Worm (Caenorhabditis elegans) whole organism, L4/young adult: ENCODE measurements around the gene C15H9.3.

Source experiments
- W03F9.2 ChIP-seq: fragments of 150-350 bp; optimal IDR thresholded peaks from 2 replicates; lab custom pipeline; 2014; ENCODE audit warnings: missing biosample characterization, missing genetic modification characterization
- dao-5 ChIP-seq: sonication (generic microtip); optimal IDR thresholded peaks from 2 replicates; lab custom pipeline; 2016; ENCODE audit warnings: missing genotype, missing genetic modification characterization, moderate library complexity, missing compliant biosample characterization
- him-1 ChIP-seq: sonication (generic microtip); optimal IDR thresholded peaks from 2 replicates; lab custom pipeline; 2016; ENCODE audit warnings: missing genotype, missing genetic modification reagents, missing genetic modification characterization, missing compliant biosample characterization

DNA sequence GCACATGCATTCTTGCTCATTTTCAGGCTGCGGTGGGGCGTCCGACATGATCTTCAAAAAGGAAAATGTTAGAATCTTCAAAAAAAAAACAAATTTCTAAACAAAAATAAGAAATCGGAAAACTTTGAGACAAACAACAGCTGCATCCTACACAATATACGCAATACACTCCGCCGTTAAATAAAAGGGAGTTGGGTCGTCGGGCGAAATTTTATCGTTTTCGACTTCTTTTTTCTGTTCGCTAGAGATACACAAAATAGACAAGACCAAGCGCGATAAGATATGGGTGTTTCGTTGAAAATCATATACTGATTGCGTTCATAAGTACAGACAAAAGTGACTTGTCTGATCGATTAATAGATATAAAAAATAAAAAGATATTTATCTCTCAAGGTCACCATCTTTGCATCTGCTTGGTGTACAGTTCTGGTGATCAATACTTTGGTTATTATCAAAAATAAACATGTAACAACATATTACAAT lies 6.3 kb upstream of the C15H9.3 start, which contains the start of gene kynu-1:
- no peak for TF ChIP-seq dao-5 (tag; lab: Kevin White, UChicago)
- no peak for TF ChIP-seq him-1 (tag; lab: Kevin White, UChicago)
- TF ChIP-seq W03F9.2 = no peak
